Fruit fly (Drosophila melanogaster) whole organism, embryonic: ENCODE results near the gene CG43675.

Source experiments
- CG10267 ChIP-seq: fragments of 200-800 bp; sonication (Bioruptor generic); optimal IDR thresholded peaks from 2 replicates; lab custom pipeline; 2018; ENCODE audit warnings: missing biosample characterization, mild to moderate bottlenecking, missing genetic modification characterization, moderate library complexity
- CG10462 ChIP-seq: fragments of 200-800 bp; sonication (Bioruptor generic); optimal IDR thresholded peaks from 2 replicates; lab custom pipeline; 2016; ENCODE audit warnings: missing biosample characterization, missing genetic modification characterization
- CG11560 ChIP-seq: fragments of 200-800 bp; sonication (Bioruptor generic); IDR thresholded peaks from 3 replicates; pipeline ENCODE4 v1.3.6; 2022; ENCODE audit warnings: missing biosample characterization, missing genetic modification characterization
- CG12219 ChIP-seq: fragments of 200-800 bp; sonication (Bioruptor generic); optimal IDR thresholded peaks from 3 replicates; lab custom pipeline; 2018; ENCODE audit warnings: missing biosample characterization, mild to moderate bottlenecking, missing genetic modification characterization
- CG13287 ChIP-seq: fragments of 200-800 bp; sonication (Bioruptor generic); IDR thresholded peaks from 2 replicates; pipeline ENCODE4 v1.3.6; 2022; ENCODE audit warnings: missing biosample characterization, missing genetic modification characterization; ENCODE audit not compliant: partially characterized antibody
- CG14667 ChIP-seq: fragments of 200-800 bp; sonication (Bioruptor generic); IDR thresholded peaks from 2 replicates; pipeline ENCODE4 v1.3.6; 2022; ENCODE audit warnings: missing biosample characterization, missing genetic modification characterization
- CG1603 ChIP-seq: fragments of 200-800 bp; sonication (Bioruptor generic); optimal IDR thresholded peaks from 2 replicates; lab custom pipeline; 2019; ENCODE audit warnings: missing biosample characterization, mild to moderate bottlenecking, missing genetic modification characterization, moderate library complexity
- CG16779 ChIP-seq: fragments of 200-800 bp; sonication (Bioruptor generic); IDR thresholded peaks from 2 replicates; pipeline ENCODE4 v1.3.6; 2022; ENCODE audit warnings: missing biosample characterization, missing genetic modification characterization
- CG16815 ChIP-seq: fragments of 200-800 bp; sonication (Bioruptor generic); optimal IDR thresholded peaks from 3 replicates; lab custom pipeline; 2017; ENCODE audit warnings: missing biosample characterization, mild to moderate bottlenecking, missing genetic modification characterization
- CG17186 ChIP-seq: fragments of 200-800 bp; sonication (Bioruptor generic); optimal IDR thresholded peaks from 3 replicates; lab custom pipeline; 2017; ENCODE audit warnings: missing biosample characterization, missing genetic modification reagents, missing genetic modification characterization
- CG17328 ChIP-seq: fragments of 200-800 bp; sonication (Bioruptor generic); IDR thresholded peaks from 2 replicates; pipeline ENCODE4 v1.3.6; 2022; ENCODE audit warnings: missing biosample characterization, missing genetic modification characterization
- CG2712 ChIP-seq: fragments of 200-800 bp; optimal IDR thresholded peaks from 3 replicates; lab custom pipeline; 2019; ENCODE audit warnings: missing biosample characterization, mild to moderate bottlenecking, missing genetic modification characterization, moderate library complexity
- CG31224 ChIP-seq: fragments of 200-800 bp; sonication (Bioruptor generic); IDR thresholded peaks from 2 replicates; pipeline ENCODE4 v1.3.6; 2022; ENCODE audit warnings: missing biosample characterization, missing genetic modification characterization
- CG3838 ChIP-seq: fragments of 200-800 bp; sonication (Bioruptor generic); optimal IDR thresholded peaks from 3 replicates; lab custom pipeline; 2016; ENCODE audit warnings: missing biosample characterization, missing genetic modification characterization
- CG3847 ChIP-seq: fragments of 200-800 bp; sonication (Bioruptor generic); IDR thresholded peaks from 2 replicates; pipeline ENCODE4 v1.3.6; 2022; ENCODE audit warnings: missing biosample characterization, missing genetic modification characterization
- CG3995 ChIP-seq: fragments of 200-800 bp; sonication (Bioruptor generic); optimal IDR thresholded peaks from 3 replicates; lab custom pipeline; 2016; ENCODE audit warnings: missing biosample characterization, missing genetic modification characterization
- CG4404 ChIP-seq: fragments of 200-800 bp; sonication (Bioruptor generic); IDR thresholded peaks from 2 replicates; pipeline ENCODE4 v1.3.6; 2022; ENCODE audit warnings: missing biosample characterization, missing genetic modification characterization
- CG6254 ChIP-seq: fragments of 200-800 bp; sonication (Bioruptor generic); optimal IDR thresholded peaks from 3 replicates; lab custom pipeline; 2017; ENCODE audit warnings: mild to moderate bottlenecking, missing biosample characterization, missing genetic modification reagents, missing genetic modification characterization
- CG6272 ChIP-seq: fragments of 200-800 bp; sonication (Bioruptor generic); IDR thresholded peaks from 2 replicates; pipeline ENCODE4 v1.3.6; 2022; ENCODE audit warnings: missing biosample characterization, missing genetic modification characterization
- CG8290 ChIP-seq, 3 experiments: fragments of 200-800 bp; sonication (Bioruptor generic); optimal IDR thresholded peaks; 2 replicates each; lab custom pipeline; 2016 to 2019; ENCODE audit warnings: missing biosample characterization in 3 of 3, missing genetic modification characterization in 3 of 3, mild to moderate bottlenecking in 2 of 3, moderate library complexity in 1 of 3
- CG8388 ChIP-seq: fragments of 200-800 bp; sonication (Bioruptor generic); optimal IDR thresholded peaks from 2 replicates; lab custom pipeline; 2019; ENCODE audit warnings: missing biosample characterization, mild to moderate bottlenecking, missing genetic modification characterization, moderate library complexity
- CG9437 ChIP-seq: fragments of 200-800 bp; sonication (Bioruptor generic); optimal IDR thresholded peaks from 2 replicates; lab custom pipeline; 2018; ENCODE audit warnings: missing biosample characterization, mild to moderate bottlenecking, missing genetic modification characterization
- Fer1 ChIP-seq: fragments of 200-800 bp; sonication (Bioruptor generic); optimal IDR thresholded peaks from 2 replicates; lab custom pipeline; 2017; ENCODE audit warnings: missing biosample characterization, mild to moderate bottlenecking, missing genetic modification characterization
- HLH3B ChIP-seq: fragments of 200-800 bp; sonication (Bioruptor generic); IDR thresholded peaks from 2 replicates; pipeline ENCODE4 v1.3.6; 2022; ENCODE audit warnings: missing biosample characterization, missing genetic modification characterization
- Hr39 ChIP-seq: fragments of >200 bp; optimal IDR thresholded peaks from 2 replicates; lab custom pipeline; 2017
- Mes4 ChIP-seq: fragments of 200-800 bp; sonication (Bioruptor generic); optimal IDR thresholded peaks from 2 replicates; lab custom pipeline; 2016; ENCODE audit warnings: missing biosample characterization, missing genetic modification characterization
- abd-A ChIP-seq: fragments of 200-800 bp; sonication (Bioruptor generic); optimal IDR thresholded peaks from 3 replicates; lab custom pipeline; 2019; ENCODE audit warnings: missing biosample characterization, mild to moderate bottlenecking, missing genetic modification characterization, moderate library complexity
- amos ChIP-seq: fragments of 200-800 bp; sonication (Bioruptor generic); IDR thresholded peaks from 2 replicates; pipeline ENCODE4 v1.3.6; 2022; ENCODE audit warnings: missing biosample characterization, missing genetic modification characterization; ENCODE audit not compliant: partially characterized antibody
- ap ChIP-seq: fragments of 200-800 bp; sonication (Bioruptor generic); IDR thresholded peaks from 2 replicates; pipeline ENCODE4 v1.3.6; 2022; ENCODE audit warnings: missing biosample characterization, missing genetic modification characterization
- bsh ChIP-seq, 2 experiments: fragments of 200-800 bp; sonication (Bioruptor generic); optimal IDR thresholded peaks; 2 replicates each; lab custom pipeline; 2017 to 2018; ENCODE audit warnings: mild to moderate bottlenecking in 2 of 2, missing biosample characterization in 2 of 2, missing genetic modification characterization in 2 of 2, moderate library complexity in 1 of 2
- cato ChIP-seq: fragments of 200-800 bp; sonication (Bioruptor generic); optimal IDR thresholded peaks from 2 replicates; lab custom pipeline; 2016; ENCODE audit warnings: missing biosample characterization, missing genetic modification characterization, borderline replicate concordance
- dati ChIP-seq: fragments of 200-800 bp; sonication (Bioruptor generic); IDR thresholded peaks from 2 replicates; pipeline ENCODE4 v1.3.6; 2022; ENCODE audit warnings: missing biosample characterization, missing genetic modification characterization
- dmrt11E ChIP-seq: fragments of 200-800 bp; sonication (Bioruptor generic); optimal IDR thresholded peaks from 3 replicates; lab custom pipeline; 2018; ENCODE audit warnings: missing biosample characterization, mild to moderate bottlenecking, missing genetic modification characterization, moderate library complexity
- ems ChIP-seq: fragments of 200-800 bp; sonication (Bioruptor generic); optimal IDR thresholded peaks from 3 replicates; lab custom pipeline; 2016; ENCODE audit warnings: missing biosample characterization, missing genetic modification characterization
- eve ChIP-seq, 2 experiments: fragments of >200 bp; optimal IDR thresholded peaks; 2 replicates each; lab custom pipeline; 2017; ENCODE audit warnings: missing biosample characterization in 2 of 2, missing genetic modification characterization in 2 of 2
- exex ChIP-seq: fragments of 200-800 bp; sonication (Bioruptor generic); optimal IDR thresholded peaks from 4 replicates; lab custom pipeline; 2018; ENCODE audit warnings: missing biosample characterization, mild to moderate bottlenecking, missing genetic modification characterization, moderate library complexity
- fd64A ChIP-seq: fragments of 200-800 bp; sonication (Bioruptor generic); optimal IDR thresholded peaks from 3 replicates; lab custom pipeline; 2018; ENCODE audit warnings: missing biosample characterization, mild to moderate bottlenecking, missing genetic modification characterization
- gem ChIP-seq: fragments of 200-800 bp; sonication (Bioruptor generic); optimal IDR thresholded peaks from 2 replicates; lab custom pipeline; 2019; ENCODE audit warnings: missing biosample characterization, mild to moderate bottlenecking, missing genetic modification characterization, moderate library complexity
- gsb-n ChIP-seq: fragments of 200-800 bp; sonication (Bioruptor generic); optimal IDR thresholded peaks from 3 replicates; lab custom pipeline; 2018; ENCODE audit warnings: missing biosample characterization, mild to moderate bottlenecking, missing genetic modification characterization
- oc ChIP-seq: fragments of 200-800 bp; sonication (Bioruptor generic); optimal IDR thresholded peaks from 2 replicates; lab custom pipeline; 2018; ENCODE audit warnings: missing biosample characterization, mild to moderate bottlenecking, missing genetic modification characterization, moderate library complexity
- odd ChIP-seq: fragments of 200-800 bp; sonication (Bioruptor generic); optimal IDR thresholded peaks from 2 replicates; lab custom pipeline; 2017; ENCODE audit warnings: missing biosample characterization, mild to moderate bottlenecking, missing genetic modification characterization
- pb ChIP-seq: fragments of 200-800 bp; sonication (Bioruptor generic); optimal IDR thresholded peaks from 3 replicates; lab custom pipeline; 2016; ENCODE audit warnings: missing biosample characterization, missing genetic modification characterization
- pho ChIP-seq: fragments of 200-800 bp; sonication (Bioruptor generic); optimal IDR thresholded peaks from 2 replicates; lab custom pipeline; 2016; ENCODE audit warnings: missing biosample characterization, missing genetic modification characterization
- phol ChIP-seq: fragments of 200-800 bp; sonication (Bioruptor generic); optimal IDR thresholded peaks from 3 replicates; lab custom pipeline; 2018; ENCODE audit warnings: missing biosample characterization, mild to moderate bottlenecking, missing genetic modification characterization, moderate library complexity
- psq ChIP-seq: fragments of 200-800 bp; sonication (Bioruptor generic); optimal IDR thresholded peaks from 2 replicates; lab custom pipeline; 2017; ENCODE audit warnings: missing biosample characterization, missing genetic modification characterization
- row ChIP-seq: fragments of 200-800 bp; sonication (Bioruptor generic); IDR thresholded peaks from 3 replicates; pipeline ENCODE4 v1.3.6; 2022; ENCODE audit warnings: missing biosample characterization, missing genetic modification characterization
- scrt ChIP-seq: fragments of 200-800 bp; sonication (Bioruptor generic); optimal IDR thresholded peaks from 2 replicates; lab custom pipeline; 2018; ENCODE audit warnings: missing biosample characterization, mild to moderate bottlenecking, missing genetic modification characterization, moderate library complexity
- seq ChIP-seq: fragments of 200-800 bp; sonication (Bioruptor generic); IDR thresholded peaks from 2 replicates; pipeline ENCODE4 v1.3.6; 2022; ENCODE audit warnings: missing biosample characterization, missing genetic modification characterization
- tap ChIP-seq: fragments of 200-800 bp; optimal IDR thresholded peaks from 3 replicates; lab custom pipeline; 2019; ENCODE audit warnings: missing biosample characterization, mild to moderate bottlenecking, missing genetic modification characterization, moderate library complexity
- tna ChIP-seq: fragments of 200-800 bp; sonication (Bioruptor generic); IDR thresholded peaks from 2 replicates; pipeline ENCODE4 v1.3.6; 2022; ENCODE audit warnings: missing biosample characterization, missing genetic modification characterization; ENCODE audit not compliant: partially characterized antibody
- z ChIP-seq: fragments of 200-800 bp; sonication (Bioruptor generic); IDR thresholded peaks from 3 replicates; pipeline ENCODE4 v1.3.6; 2022; ENCODE audit warnings: missing biosample characterization, missing genetic modification characterization

CG43675 gene

dm6 chr3R:9353276-9353652 lies 2.0 kb upstream of the CG43675 start (continued):
- TF ChIP-seq abd-A (tag; lab: Kevin White, UChicago) (peak; percentile 56), CG14667 (GFP tag; lab: Robert Waterston, UW) (no peak), CG3995 (GFP tag; lab: Kevin White, UChicago) (peak; percentile 39), CG16779 (GFP tag; lab: Robert Waterston, UW) (no peak), odd (GFP tag; lab: Kevin White, UChicago) (peak; percentile 87), gem (tag; lab: Kevin White, UChicago) (peak; percentile 96), CG16815 (peak; percentile 60), CG11560 (tag; lab: Robert Waterston, UW) (no peak), CG8290 (GFP tag; optimal IDR thresholded peaks at IDR 0.05; lab: Kevin White, UChicago) (peak; percentile 64), CG8290 (tag; optimal IDR thresholded peaks at IDR 0.05; lab: Kevin White, UChicago) (peak in 1 of 2 experiments; percentile 51), tap (tag; lab: Kevin White, UChicago) (peak; percentile 92), Mes4 (peak; percentile 44), CG6254 (GFP tag; lab: Kevin White, UChicago) (peak; percentile 80), phol (tag; lab: Kevin White, UChicago) (peak; percentile 92), fd64A (GFP tag; lab: Kevin White, UChicago) (no peak), Fer1 (peak; percentile 87), dati (GFP tag; lab: Robert Waterston, UW) (no peak), CG17186 (GFP tag; lab: Kevin White, UChicago) (no peak), row (GFP tag; lab: Robert Waterston, UW) (no peak), CG10267 (peak; percentile 89), pho (GFP tag; lab: Kevin White, UChicago) (peak; percentile 37), oc (tag; lab: Kevin White, UChicago) (peak; percentile 72), CG13287 (no peak), CG3847 (GFP tag; lab: Robert Waterston, UW) (no peak), cato (GFP tag; lab: Kevin White, UChicago) (peak; percentile 75), CG10462 (GFP tag; lab: Kevin White, UChicago) (peak; percentile 80), eve (GFP tag; optimal IDR thresholded peaks at IDR 0.05; lab: Kevin White, UChicago) (peak in 1 of 2 experiments; percentile 91), gsb-n (tag; lab: Kevin White, UChicago) (peak; percentile 89), CG17328 (GFP tag; lab: Robert Waterston, UW) (no peak), CG8388 (GFP tag; lab: Kevin White, UChicago) (peak; percentile 92), ems (GFP tag; lab: Kevin White, UChicago) (peak; percentile 67), CG12219 (GFP tag; lab: Kevin White, UChicago) (peak; percentile 54), CG6272 (GFP tag; lab: Robert Waterston, UW) (no peak), Hr39 (no peak), exex (tag; lab: Kevin White, UChicago) (peak; percentile 51), CG3838 (GFP tag; lab: Kevin White, UChicago) (peak; percentile 49), seq (GFP tag; lab: Robert Waterston, UW) (no peak), pb (peak; percentile 13), amos (no peak), ap (GFP tag; lab: Robert Waterston, UW) (no peak), dmrt11E (tag; lab: Kevin White, UChicago) (peak; percentile 84), CG31224 (GFP tag; lab: Robert Waterston, UW) (no peak), CG1603 (tag; lab: Kevin White, UChicago) (peak; percentile 50), CG9437 (GFP tag; lab: Kevin White, UChicago) (peak; percentile 87), bsh (GFP tag; optimal IDR thresholded peaks at IDR 0.05; lab: Kevin White, UChicago) (peak; percentile 69 to 91), CG4404 (no peak), tna (GFP tag; lab: Robert Waterston, UW) (no peak), scrt (GFP tag; lab: Kevin White, UChicago) (peak; percentile 86), CG2712 (peak; percentile 96), z (GFP tag; lab: Robert Waterston, UW) (no peak), HLH3B (GFP tag; lab: Robert Waterston, UW) (no peak), psq (GFP tag; lab: Kevin White, UChicago) (peak; percentile 59)
